Worm (Caenorhabditis elegans) whole organism, L4 larva: Measurements from ENCODE around the gene C45B2.6.

Source experiments
- D1046.2 ChIP-seq: fragments of 200-800 bp; sonication (Bioruptor generic); IDR thresholded peaks from 2 replicates; pipeline ENCODE4 v1.3.6; 2022; ENCODE audit warnings: missing genetic modification characterization, missing compliant biosample characterization
- F26F4.8 ChIP-seq: fragments of 200-800 bp; sonication (Bioruptor generic); conservative IDR thresholded peaks from 2 replicates; pipeline ENCODE4 v1.3.6; 2022; ENCODE audit warnings: missing genetic modification characterization, missing compliant biosample characterization
- Y105C5A.15 ChIP-seq: fragments of 200-800 bp; sonication (Bioruptor generic); IDR thresholded peaks from 2 replicates; pipeline ENCODE4 v1.3.6; 2022; ENCODE audit warnings: missing genetic modification characterization, missing compliant biosample characterization
- Y48G9A.11 ChIP-seq: fragments of 200-800 bp; sonication (Bioruptor generic); IDR thresholded peaks from 2 replicates; pipeline ENCODE4 v1.3.6; 2022; ENCODE audit warnings: missing genetic modification reagents, missing genetic modification characterization, missing compliant biosample characterization
- ZK546.5 ChIP-seq, 2 experiments: sonication (generic microtip); optimal IDR thresholded peaks; 2 replicates each; lab custom pipeline; 2017; ENCODE audit warnings: missing biosample characterization in 2 of 2, missing genetic modification characterization in 2 of 2
- aha-1 ChIP-seq: fragments of 150-350 bp; peaks from one replicate; lab custom pipeline; 2014; ENCODE audit warnings: missing biosample characterization, missing genetic modification characterization
- attf-4 ChIP-seq: sonication (generic microtip); optimal IDR thresholded peaks from 3 replicates; lab custom pipeline; 2017; ENCODE audit warnings: missing biosample characterization, missing genetic modification characterization
- ceh-28 ChIP-seq: fragments of 150-350 bp; optimal IDR thresholded peaks from 2 replicates; lab custom pipeline; 2014; ENCODE audit warnings: missing biosample characterization, missing genetic modification reagents, missing genetic modification characterization
- ceh-32 ChIP-seq: sonication (generic microtip); optimal IDR thresholded peaks from 2 replicates; lab custom pipeline; 2016; ENCODE audit warnings: mild to moderate bottlenecking, missing genetic modification characterization, missing compliant biosample characterization; ENCODE audit not compliant: poor library complexity
- ces-1 ChIP-seq: fragments of 150-350 bp; sonication (generic microtip); optimal IDR thresholded peaks from 4 replicates; lab custom pipeline; 2014; ENCODE audit warnings: missing biosample characterization, missing genetic modification reagents, missing genetic modification characterization
- cey-2 ChIP-seq: sonication (generic microtip); optimal IDR thresholded peaks from 3 replicates; lab custom pipeline; 2017; ENCODE audit warnings: missing genetic modification characterization, mild to moderate bottlenecking, missing compliant biosample characterization, antibody characterized with exemption, borderline replicate concordance; ENCODE audit not compliant: insufficient read depth
- daf-16 ChIP-seq, 3 experiments: sonication (generic microtip); optimal IDR thresholded peaks; 2 replicates each; lab custom pipeline; 2016 to 2017; ENCODE audit warnings: missing genetic modification characterization in 3 of 3, missing genetic modification reagents in 3 of 3, mild to moderate bottlenecking in 2 of 3, missing compliant biosample characterization in 2 of 3, missing biosample characterization in 1 of 3, moderate library complexity in 1 of 3
- daf-8 ChIP-seq: fragments of 200-800 bp; sonication (Bioruptor generic); IDR thresholded peaks from 2 replicates; pipeline ENCODE4 v1.3.6; 2022; ENCODE audit warnings: missing genetic modification characterization, missing compliant biosample characterization
- dmd-6 ChIP-seq: fragments of 200-800 bp; sonication (Bioruptor generic); IDR thresholded peaks from 2 replicates; pipeline ENCODE4 v1.3.6; 2022; ENCODE audit warnings: missing genetic modification reagents, missing genetic modification characterization, missing compliant biosample characterization
- dmd-8 ChIP-seq: fragments of 200-800 bp; sonication (Bioruptor generic); IDR thresholded peaks from 2 replicates; pipeline ENCODE4 v1.3.6; 2022; ENCODE audit warnings: missing genetic modification characterization, missing compliant biosample characterization
- dpl-1 ChIP-seq: fragments of 150-350 bp; optimal IDR thresholded peaks from 2 replicates; lab custom pipeline; 2014; ENCODE audit warnings: missing biosample characterization, missing genetic modification reagents, missing genetic modification characterization
- lim-7 ChIP-seq: fragments of 200-800 bp; sonication (Bioruptor generic); IDR thresholded peaks from 2 replicates; pipeline ENCODE4 v1.3.6; 2022; ENCODE audit warnings: missing genetic modification characterization, missing compliant biosample characterization
- lin-1 ChIP-seq: fragments of 200-800 bp; sonication (Bioruptor generic); IDR thresholded peaks from 2 replicates; pipeline ENCODE4 v1.3.6; 2022; ENCODE audit warnings: missing genetic modification reagents, missing genetic modification characterization, missing compliant biosample characterization
- lin-13 ChIP-seq: fragments of 150-350 bp; optimal IDR thresholded peaks from 2 replicates; lab custom pipeline; 2014; ENCODE audit warnings: missing biosample characterization, missing genetic modification reagents, missing genetic modification characterization
- madf-5 ChIP-seq, 2 experiments: fragments of 200-800 bp; sonication (Bioruptor generic); IDR thresholded peaks; 2 replicates each; pipeline ENCODE4 v1.3.6; 2022; ENCODE audit warnings: missing compliant biosample characterization in 2 of 2, missing genetic modification characterization in 2 of 2
- mdl-1 ChIP-seq, 2 experiments: fragments of 150-350 bp in 1 of 2; sonication (generic microtip) in 1 of 2; optimal IDR thresholded peaks; 2 replicates each; lab custom pipeline; 2014 to 2017; ENCODE audit warnings: missing biosample characterization in 2 of 2, missing genetic modification characterization in 2 of 2
- mep-1 ChIP-seq: fragments of 150-350 bp; sonication (generic microtip); optimal IDR thresholded peaks from 3 replicates; lab custom pipeline; 2014; ENCODE audit warnings: missing biosample characterization, missing genetic modification characterization
- mes-2 ChIP-seq: sonication (generic microtip); optimal IDR thresholded peaks from 2 replicates; lab custom pipeline; 2016; ENCODE audit warnings: missing genotype, mild to moderate bottlenecking, missing genetic modification characterization, missing compliant biosample characterization; ENCODE audit not compliant: poor library complexity, severe bottlenecking
- nhr-25 ChIP-seq: sonication (generic microtip); optimal IDR thresholded peaks from 2 replicates; lab custom pipeline; 2017; ENCODE audit warnings: missing genetic modification characterization, mild to moderate bottlenecking, missing compliant biosample characterization, antibody characterized with exemption, moderate library complexity, borderline replicate concordance; ENCODE audit not compliant: insufficient read depth
- nhr-28 ChIP-seq: fragments of 150-350 bp; optimal IDR thresholded peaks from 2 replicates; lab custom pipeline; 2014; ENCODE audit warnings: missing biosample characterization, missing genetic modification characterization
- nhr-42 ChIP-seq: fragments of 200-800 bp; sonication (Bioruptor generic); IDR thresholded peaks from 2 replicates; pipeline ENCODE4 v1.3.6; 2022; ENCODE audit warnings: missing genetic modification characterization, missing compliant biosample characterization
- nhr-48 ChIP-seq: sonication (generic microtip); optimal IDR thresholded peaks from 2 replicates; lab custom pipeline; 2016; ENCODE audit warnings: mild to moderate bottlenecking, missing genetic modification characterization, missing compliant biosample characterization
- nhr-6 ChIP-seq: fragments of 150-350 bp; optimal IDR thresholded peaks from 2 replicates; lab custom pipeline; 2014; ENCODE audit warnings: missing biosample characterization, missing genetic modification characterization
- nhr-76 ChIP-seq: fragments of 150-350 bp; optimal IDR thresholded peaks from 2 replicates; lab custom pipeline; 2014; ENCODE audit warnings: missing biosample characterization, missing genetic modification characterization
- nhr-77 ChIP-seq: fragments of 150-350 bp; optimal IDR thresholded peaks from 2 replicates; lab custom pipeline; 2014; ENCODE audit warnings: missing biosample characterization, missing genetic modification characterization
- pqm-1 ChIP-seq: sonication (generic microtip); optimal IDR thresholded peaks from 2 replicates; lab custom pipeline; 2017; ENCODE audit warnings: missing biosample characterization, missing genetic modification characterization
- rbr-2 ChIP-seq: sonication (generic microtip); optimal IDR thresholded peaks from 2 replicates; lab custom pipeline; 2016; ENCODE audit warnings: missing genotype, missing genetic modification characterization, missing compliant biosample characterization
- saeg-2 ChIP-seq: fragments of 200-800 bp; sonication (Bioruptor generic); IDR thresholded peaks from 2 replicates; pipeline ENCODE4 v1.3.6; 2022; ENCODE audit warnings: missing genetic modification reagents, missing genetic modification characterization, missing compliant biosample characterization
- sdz-12 ChIP-seq: fragments of 200-800 bp; sonication (Bioruptor generic); optimal IDR thresholded peaks from 2 replicates; lab custom pipeline; 2018; ENCODE audit warnings: mild to moderate bottlenecking, missing genetic modification characterization, missing compliant biosample characterization
- snpc-1.2 ChIP-seq: fragments of 200-800 bp; sonication (Bioruptor generic); IDR thresholded peaks from 2 replicates; pipeline ENCODE4 v1.3.6; 2022; ENCODE audit warnings: missing genetic modification reagents, missing genetic modification characterization, missing compliant biosample characterization
- unc-39 ChIP-seq: sonication (generic microtip); optimal IDR thresholded peaks from 2 replicates; lab custom pipeline; 2017; ENCODE audit warnings: missing biosample characterization, missing genetic modification characterization
- unc-62 ChIP-seq, 3 experiments: fragments of 150-350 bp in 1 of 3; sonication (generic microtip); optimal IDR thresholded peaks in 2 of 3; peaks in 1 of 3; 1 replicate in 1 of 3; 2 replicates in 2 of 3; lab custom pipeline; 2014 to 2017; ENCODE audit warnings: missing biosample characterization in 3 of 3, missing genetic modification characterization in 3 of 3, missing genetic modification reagents in 3 of 3, missing genotype in 1 of 3
- zag-1 ChIP-seq: fragments of 150-350 bp; optimal IDR thresholded peaks from 2 replicates; lab custom pipeline; 2014; ENCODE audit warnings: missing biosample characterization, missing genetic modification characterization
- zip-11 ChIP-seq: fragments of 200-800 bp; sonication (Bioruptor generic); IDR thresholded peaks from 2 replicates; pipeline ENCODE4 v1.3.6; 2022; ENCODE audit warnings: missing genetic modification characterization, missing compliant biosample characterization
- zip-2 ChIP-seq: fragments of 150-350 bp; optimal IDR thresholded peaks from 2 replicates; lab custom pipeline; 2014; ENCODE audit warnings: missing biosample characterization, missing genetic modification characterization
- ztf-11 ChIP-seq: fragments of 150-350 bp; optimal IDR thresholded peaks from 2 replicates; lab custom pipeline; 2014; ENCODE audit warnings: missing biosample characterization, missing genetic modification characterization
- ztf-7 ChIP-seq: fragments of 150-350 bp; optimal IDR thresholded peaks from 2 replicates; lab custom pipeline; 2014; ENCODE audit warnings: missing biosample characterization, missing genetic modification characterization

C45B2.6 gene

ce11 chrX:6041995-6042481 is 10.6 kb upstream of the C45B2.6 start (continued):
- TF ChIP-seq daf-16 (GFP tag; optimal IDR thresholded peaks at IDR 0.05; lab: Kevin White, UChicago) = peak; percentile 23 to 82
- TF ChIP-seq daf-16 (tag; optimal IDR thresholded peaks at IDR 0.05; lab: Kevin White, UChicago) = peak; percentile 97
- no peak for TF ChIP-seq ZK546.5 (tag; optimal IDR thresholded peaks at IDR 0.05; lab: Kevin White, UChicago)
- TF ChIP-seq nhr-48 = peak; percentile 74
- TF ChIP-seq D1046.2 (GFP tag; lab: Robert Waterston, UW) = no peak
- TF ChIP-seq lin-1 (GFP tag; lab: Robert Waterston, UW) = no peak; the same call in 1 of the 2 replicates
- no peak for TF ChIP-seq dmd-8 (GFP tag; lab: Robert Waterston, UW)
- peak; percentile 86 for TF ChIP-seq mep-1 (tag; lab: Kevin White, UChicago)
- no peak for TF ChIP-seq nhr-42 (GFP tag; lab: Robert Waterston, UW)
- peak; percentile 40 for TF ChIP-seq rbr-2 (tag; lab: Kevin White, UChicago)
- no peak for TF ChIP-seq ceh-32 (tag; lab: Kevin White, UChicago)
- TF ChIP-seq nhr-25 (tag; lab: Kevin White, UChicago) = peak; percentile 84
- TF ChIP-seq Y48G9A.11 = no peak
- peak; percentile 77; the same call in 1 of the 2 replicates for TF ChIP-seq dmd-6 (GFP tag; lab: Robert Waterston, UW)
- peak; percentile 93 for TF ChIP-seq nhr-28 (tag; lab: Kevin White, UChicago)
- TF ChIP-seq ces-1 (GFP tag; lab: Kevin White, UChicago) = no peak
- TF ChIP-seq nhr-76 (tag; lab: Kevin White, UChicago) = no peak
- peak in 1 of 2 experiments; percentile 84 for TF ChIP-seq mdl-1 (tag; optimal IDR thresholded peaks at IDR 0.05; lab: Kevin White, UChicago)
- no peak for TF ChIP-seq daf-8
- no peak for TF ChIP-seq attf-4 (tag; lab: Kevin White, UChicago)
- TF ChIP-seq snpc-1.2 (GFP tag; lab: Robert Waterston, UW) = no peak
- no peak for TF ChIP-seq ceh-28 (tag; lab: Kevin White, UChicago)
- TF ChIP-seq ztf-7 (tag; lab: Kevin White, UChicago) = no peak
- no peak for TF ChIP-seq Y105C5A.15 (GFP tag; lab: Robert Waterston, UW)
- TF ChIP-seq zip-2 (tag; lab: Kevin White, UChicago) = no peak
- peak; percentile 58 for TF ChIP-seq mes-2
- TF ChIP-seq zip-11 (GFP tag; lab: Robert Waterston, UW) = no peak
- peak; percentile 39 for TF ChIP-seq lin-13 (GFP tag; lab: Kevin White, UChicago)
- no peak for TF ChIP-seq zag-1 (tag; lab: Kevin White, UChicago)
- TF ChIP-seq aha-1 (tag; lab: Kevin White, UChicago) = peak; percentile 10
- TF ChIP-seq ztf-11 (tag; lab: Kevin White, UChicago) = no peak
- TF ChIP-seq unc-39 (tag; lab: Kevin White, UChicago) = no peak
- peak; percentile 62 for TF ChIP-seq nhr-6 (tag; lab: Kevin White, UChicago)
- TF ChIP-seq dpl-1 (GFP tag; lab: Kevin White, UChicago) = peak; percentile 3
- no peak for TF ChIP-seq F26F4.8
- no peak for TF ChIP-seq madf-5 (GFP tag; IDR thresholded peaks at IDR 0.05; lab: Robert Waterston, UW)
- peak; percentile 74 for TF ChIP-seq nhr-77

- no peak for TF ChIP-seq nhr-25 (tag; lab: Kevin White, UChicago)
- peak in 1 of 2 experiments; percentile 57 for TF ChIP-seq unc-62 (GFP tag; optimal IDR thresholded peaks at IDR 0.05 in 1 of 2; lab: Kevin White, UChicago)
- no peak for TF ChIP-seq unc-62 (tag; optimal IDR thresholded peaks at IDR 0.05; lab: Kevin White, UChicago)
- TF ChIP-seq nhr-28 (tag; lab: Kevin White, UChicago) = peak; percentile 58
- TF ChIP-seq sdz-12 (GFP tag; lab: Kevin White, UChicago) = no peak
- TF ChIP-seq cey-2 (tag; lab: Kevin White, UChicago) = no peak
- no peak for TF ChIP-seq ces-1 (GFP tag; lab: Kevin White, UChicago)
- peak; percentile 45 for TF ChIP-seq nhr-6 (tag; lab: Kevin White, UChicago)
- no peak for TF ChIP-seq daf-16 (GFP tag; optimal IDR thresholded peaks at IDR 0.05; lab: Kevin White, UChicago)
- peak; percentile 74 for TF ChIP-seq daf-16 (tag; optimal IDR thresholded peaks at IDR 0.05; lab: Kevin White, UChicago)
- TF ChIP-seq aha-1 (tag; lab: Kevin White, UChicago) = peak; percentile 86
- no peak for TF ChIP-seq dmd-8 (GFP tag; lab: Robert Waterston, UW)
- TF ChIP-seq pqm-1 (tag; lab: Kevin White, UChicago) = no peak
- no peak for TF ChIP-seq lim-7 (GFP tag; lab: Robert Waterston, UW)
- TF ChIP-seq saeg-2 (GFP tag; lab: Robert Waterston, UW) = no peak
Measured at ce11 chrX:6043283-6043682, 9.4 kb upstream of the C45B2.6 start.
